Worm (Caenorhabditis elegans) whole organism, L2 larva: ENCODE measurements around the gene Y55F3AM.13.
"Not testable (repeated sequence)": the region's sequence is repeated elsewhere in the genome, so short reads cannot be mapped to it uniquely, and the experiment has no call there.

Experiments used
- C34F6.9 ChIP-seq: fragments of 150-350 bp; optimal IDR thresholded peaks from 2 replicates; lab custom pipeline; 2014; ENCODE audit warnings: missing biosample characterization, missing genetic modification characterization
- F13H6.1 ChIP-seq: sonication (generic microtip); optimal IDR thresholded peaks from 2 replicates; lab custom pipeline; 2016; ENCODE audit warnings: missing genetic modification characterization, missing compliant biosample characterization
- R02D3.7 ChIP-seq: fragments of 150-350 bp; optimal IDR thresholded peaks from 2 replicates; lab custom pipeline; 2014; ENCODE audit warnings: missing biosample characterization, missing genetic modification characterization
- Y55F3AM.14 ChIP-seq: fragments of 200-800 bp; sonication (Bioruptor generic); optimal IDR thresholded peaks from 2 replicates; lab custom pipeline; 2018; ENCODE audit warnings: mild to moderate bottlenecking, missing genetic modification characterization, missing compliant biosample characterization
- ZK546.5 ChIP-seq: sonication (generic microtip); optimal IDR thresholded peaks from 2 replicates; lab custom pipeline; 2017; ENCODE audit warnings: missing biosample characterization, missing genetic modification characterization
- alr-1 ChIP-seq: fragments of 150-350 bp; optimal IDR thresholded peaks from 2 replicates; lab custom pipeline; 2014; ENCODE audit warnings: missing biosample characterization, missing genetic modification characterization
- aly-2 ChIP-seq: fragments of 150-350 bp; optimal IDR thresholded peaks from 2 replicates; lab custom pipeline; 2014; ENCODE audit warnings: missing biosample characterization, missing genetic modification characterization
- ama-1 ChIP-seq: fragments of 150-350 bp; optimal IDR thresholded peaks from 2 replicates; lab custom pipeline; 2018; ENCODE audit warnings: inconsistent platforms
- blmp-1 ChIP-seq: sonication (generic microtip); optimal IDR thresholded peaks from 2 replicates; lab custom pipeline; 2017; ENCODE audit warnings: missing genetic modification characterization, mild to moderate bottlenecking, missing compliant biosample characterization, antibody characterized with exemption, moderate library complexity; ENCODE audit not compliant: insufficient read depth
- ceh-16 ChIP-seq: fragments of 150-350 bp; optimal IDR thresholded peaks from 2 replicates; lab custom pipeline; 2014; ENCODE audit warnings: missing biosample characterization, missing genetic modification characterization
- ceh-82 ChIP-seq: fragments of 150-350 bp; optimal IDR thresholded peaks from 2 replicates; lab custom pipeline; 2014; ENCODE audit warnings: missing biosample characterization, missing genetic modification characterization
- dmd-4 ChIP-seq: sonication (generic microtip); optimal IDR thresholded peaks from 2 replicates; lab custom pipeline; 2017; ENCODE audit warnings: missing biosample characterization, missing genetic modification characterization
- elt-1 ChIP-seq: fragments of 150-350 bp; optimal IDR thresholded peaks from 2 replicates; lab custom pipeline; 2014; ENCODE audit warnings: missing biosample characterization, missing genetic modification characterization
- gmeb-1 ChIP-seq: fragments of 150-350 bp; optimal IDR thresholded peaks from 2 replicates; lab custom pipeline; 2014; ENCODE audit warnings: missing biosample characterization, missing genetic modification characterization
- lin-11 ChIP-seq: fragments of 150-350 bp; sonication (generic microtip); optimal IDR thresholded peaks from 2 replicates; lab custom pipeline; 2014; ENCODE audit warnings: missing biosample characterization, missing genetic modification characterization, inconsistent platforms, mixed read lengths
- lin-39 ChIP-seq: fragments of 150-350 bp; optimal IDR thresholded peaks from 2 replicates; lab custom pipeline; 2014; ENCODE audit warnings: missing biosample characterization, missing genetic modification reagents, missing genetic modification characterization
- lsy-2 ChIP-seq, 2 experiments: fragments of 150-350 bp in 1 of 2; sonication (generic microtip) in 1 of 2; optimal IDR thresholded peaks; 2 replicates each; lab custom pipeline; 2014 to 2017; ENCODE audit warnings: missing biosample characterization in 2 of 2, missing genetic modification characterization in 2 of 2
- mbf-1 ChIP-seq: sonication (generic microtip); optimal IDR thresholded peaks from 2 replicates; lab custom pipeline; 2017; ENCODE audit warnings: missing biosample characterization, missing genetic modification characterization
- nhr-11 ChIP-seq: fragments of 150-350 bp; optimal IDR thresholded peaks from 2 replicates; lab custom pipeline; 2014; ENCODE audit warnings: missing biosample characterization, missing genetic modification characterization
- nhr-12 ChIP-seq: fragments of 150-350 bp; optimal IDR thresholded peaks from 2 replicates; lab custom pipeline; 2014; ENCODE audit warnings: missing biosample characterization, missing genetic modification characterization
- nhr-129 ChIP-seq: fragments of 150-350 bp; optimal IDR thresholded peaks from 2 replicates; lab custom pipeline; 2014; ENCODE audit warnings: missing biosample characterization, missing genetic modification characterization
- nhr-21 ChIP-seq: fragments of 150-350 bp; optimal IDR thresholded peaks from 2 replicates; lab custom pipeline; 2014; ENCODE audit warnings: missing biosample characterization, missing genetic modification characterization
- nhr-23 ChIP-seq: fragments of 150-350 bp; optimal IDR thresholded peaks from 2 replicates; lab custom pipeline; 2014; ENCODE audit warnings: missing biosample characterization, missing genetic modification reagents, missing genetic modification characterization
- nhr-237 ChIP-seq: fragments of 150-350 bp; optimal IDR thresholded peaks from 2 replicates; lab custom pipeline; 2014; ENCODE audit warnings: missing biosample characterization, missing genetic modification characterization
- nhr-6 ChIP-seq: fragments of 150-350 bp; optimal IDR thresholded peaks from 2 replicates; lab custom pipeline; 2014; ENCODE audit warnings: missing biosample characterization, missing genetic modification characterization
- nhr-77 ChIP-seq: fragments of 150-350 bp; optimal IDR thresholded peaks from 2 replicates; lab custom pipeline; 2014; ENCODE audit warnings: missing biosample characterization, missing genetic modification characterization
- peb-1 ChIP-seq: fragments of 150-350 bp; optimal IDR thresholded peaks from 2 replicates; lab custom pipeline; 2014; ENCODE audit warnings: missing biosample characterization, missing genetic modification characterization
- sem-4 ChIP-seq: fragments of 150-350 bp; optimal IDR thresholded peaks from 2 replicates; lab custom pipeline; 2014; ENCODE audit warnings: missing biosample characterization, missing genetic modification reagents, missing genetic modification characterization
- skn-1 ChIP-seq: sonication (generic microtip); optimal IDR thresholded peaks from 2 replicates; lab custom pipeline; 2017; ENCODE audit warnings: missing biosample characterization, missing genetic modification characterization
- sma-9 ChIP-seq, 2 experiments: fragments of 150-350 bp in 1 of 2; sonication (generic microtip) in 1 of 2; optimal IDR thresholded peaks; 2 replicates each; lab custom pipeline; 2014 to 2016; ENCODE audit warnings: missing genetic modification characterization in 2 of 2, mild to moderate bottlenecking in 1 of 2, missing biosample characterization in 1 of 2, missing compliant biosample characterization in 1 of 2, missing genetic modification reagents in 1 of 2, moderate library complexity in 1 of 2
- snpc-4 ChIP-seq: fragments of 150-350 bp; optimal IDR thresholded peaks from 2 replicates; lab custom pipeline; 2014; ENCODE audit warnings: missing biosample characterization, missing genetic modification characterization
- unc-39 ChIP-seq: fragments of 150-350 bp; optimal IDR thresholded peaks from 2 replicates; lab custom pipeline; 2014; ENCODE audit warnings: missing biosample characterization, missing genetic modification characterization
- unc-55 ChIP-seq: fragments of 150-350 bp; sonication (generic microtip); optimal IDR thresholded peaks from 3 replicates; lab custom pipeline; 2014; ENCODE audit warnings: missing biosample characterization, missing genetic modification reagents, missing genetic modification characterization
- unc-62 ChIP-seq: fragments of 150-350 bp; optimal IDR thresholded peaks from 2 replicates; lab custom pipeline; 2014; ENCODE audit warnings: missing biosample characterization, missing genetic modification reagents, missing genetic modification characterization
- ztf-1 ChIP-seq: fragments of 200-800 bp; sonication (Bioruptor generic); conservative IDR thresholded peaks from 2 replicates; pipeline ENCODE4 v1.3.6; 2022; ENCODE audit warnings: missing genetic modification characterization, missing compliant biosample characterization
- ztf-11 ChIP-seq: sonication (generic microtip); optimal IDR thresholded peaks from 2 replicates; lab custom pipeline; 2017; ENCODE audit warnings: missing biosample characterization, missing genetic modification characterization

Gene Y55F3AM.13

DNA sequence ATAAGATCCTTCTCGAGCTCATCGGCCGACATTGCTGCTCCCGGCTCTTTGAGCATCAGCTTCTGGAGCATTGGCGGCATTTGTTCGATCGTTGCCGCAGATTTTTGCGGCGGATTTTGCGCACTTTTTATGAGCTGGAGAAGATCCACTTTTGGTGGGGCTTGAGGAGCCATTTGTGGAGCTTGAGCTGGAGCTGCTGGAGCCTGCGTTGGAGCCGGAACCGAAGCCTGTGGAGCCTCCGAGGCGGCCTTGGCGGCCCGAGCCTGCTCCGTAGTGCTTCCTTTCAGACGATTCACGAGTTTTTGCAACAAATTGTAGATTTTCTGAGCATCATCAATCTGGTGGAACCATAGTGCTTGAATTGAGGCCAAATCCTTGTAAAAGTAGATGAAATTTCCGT lies 2.1 kb downstream of the Y55F3AM.13 start:
- no peak for TF ChIP-seq ama-1 (lab: Kevin White, UChicago)
- TF ChIP-seq snpc-4, result no peak
- no peak for TF ChIP-seq ZK546.5 (tag; lab: Kevin White, UChicago)
- TF ChIP-seq mbf-1, result no peak
- TF ChIP-seq nhr-12, result no peak
- TF ChIP-seq lsy-2 (tag; optimal IDR thresholded peaks at IDR 0.05; lab: Kevin White, UChicago), result no peak
- no peak for TF ChIP-seq gmeb-1 (tag; lab: Kevin White, UChicago)
- no peak for TF ChIP-seq sem-4

DNA sequence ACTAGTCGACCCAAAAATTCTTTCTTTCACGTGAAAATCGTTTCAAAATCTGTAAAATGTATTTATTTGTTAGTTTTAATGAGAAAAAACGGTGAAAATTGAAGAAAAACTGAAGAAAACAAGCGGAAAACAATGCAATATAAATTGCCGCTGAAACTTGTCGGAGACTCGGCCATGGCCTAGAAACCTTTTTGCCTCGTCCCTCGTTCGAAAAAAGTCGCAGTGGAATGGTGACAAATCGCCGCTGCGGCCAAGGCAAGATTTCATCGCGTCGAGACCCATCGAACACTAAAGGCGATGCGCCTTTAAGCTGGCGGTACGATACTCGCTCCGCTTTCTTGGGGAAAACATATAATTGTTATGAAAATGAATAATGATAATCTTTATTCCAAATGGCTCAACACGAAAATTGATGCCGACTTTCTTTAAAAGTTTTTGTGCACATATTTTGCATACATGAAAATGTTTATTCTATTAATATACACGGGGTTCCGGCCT lies 4.4 kb downstream of the Y55F3AM.13 start, which contains the start of gene Y55F3AM.21:
Y55F3AM.21 (minus strand) TSS at position 51 of the 498 bp plus-strand sequence.
- not testable (repeated sequence) for TF ChIP-seq R02D3.7 (tag; lab: Kevin White, UChicago); C34F6.9 (tag; lab: Kevin White, UChicago); Y55F3AM.14 (GFP tag; lab: Kevin White, UChicago)

DNA sequence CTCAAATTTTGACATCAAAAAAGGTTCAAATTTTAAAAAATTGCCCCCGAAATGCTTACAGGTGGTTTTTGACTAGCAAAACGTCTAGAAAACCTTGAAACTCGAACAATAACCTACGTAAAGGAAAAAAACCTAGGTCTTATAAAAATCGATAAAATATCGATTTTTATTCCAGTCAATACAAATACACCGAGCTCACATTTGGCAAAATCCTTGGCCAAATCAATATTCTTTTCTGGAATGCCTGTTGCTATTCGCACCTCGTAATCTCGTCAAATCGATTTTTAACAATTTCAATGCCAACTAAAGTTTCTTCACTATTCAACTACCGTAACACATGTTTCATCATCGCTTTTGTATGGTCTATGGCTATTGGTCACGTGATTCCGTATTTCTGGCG lies 9.1 kb downstream of the Y55F3AM.13 start:
- no peak for TF ChIP-seq lin-39 (tag; lab: Kevin White, UChicago)
- no peak for TF ChIP-seq skn-1 (tag; lab: Kevin White, UChicago)
- no peak for TF ChIP-seq ceh-82
- no peak for TF ChIP-seq ama-1 (lab: Kevin White, UChicago)
- no peak for TF ChIP-seq nhr-23 (tag; lab: Kevin White, UChicago)
- no peak for TF ChIP-seq sma-9 (GFP tag; optimal IDR thresholded peaks at IDR 0.05; lab: Kevin White, UChicago)
- TF ChIP-seq sma-9 (tag; optimal IDR thresholded peaks at IDR 0.05; lab: Kevin White, UChicago), result no peak
- TF ChIP-seq ztf-1 (GFP tag; lab: Robert Waterston, UW), result no peak
- TF ChIP-seq F13H6.1 (tag; lab: Kevin White, UChicago), result no peak
- TF ChIP-seq ceh-16 (tag; lab: Kevin White, UChicago), result no peak
- TF ChIP-seq dmd-4 (tag; lab: Kevin White, UChicago), result no peak
- no peak for TF ChIP-seq nhr-237 (tag; lab: Kevin White, UChicago)

DNA sequence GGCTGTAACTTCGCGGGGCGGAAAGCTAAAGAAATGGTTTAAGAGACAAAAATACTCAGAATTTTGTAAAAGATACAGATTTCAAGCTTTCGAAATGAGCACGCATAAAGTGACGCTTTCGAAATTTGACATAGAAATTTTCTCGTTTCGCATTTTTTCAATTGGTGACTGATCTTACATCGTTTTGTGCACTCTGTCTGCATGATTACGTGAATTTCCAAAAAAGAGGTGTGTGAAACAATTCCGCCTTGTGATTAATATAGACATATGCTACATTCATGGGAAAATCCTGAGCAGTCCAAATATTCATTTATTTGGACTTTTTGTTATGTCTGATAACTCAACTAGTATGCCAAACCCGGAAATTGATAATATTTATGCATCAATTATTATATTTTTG lies 10.4 kb downstream of the Y55F3AM.13 start, which contains the start of gene srx-12:
srx-12 (plus strand) TSS at position 301 of the 400 bp plus-strand sequence.
- no peak for TF ChIP-seq nhr-11 (tag; lab: Kevin White, UChicago)
- TF ChIP-seq aly-2 (tag; lab: Kevin White, UChicago), result no peak
- TF ChIP-seq nhr-129, result no peak

DNA sequence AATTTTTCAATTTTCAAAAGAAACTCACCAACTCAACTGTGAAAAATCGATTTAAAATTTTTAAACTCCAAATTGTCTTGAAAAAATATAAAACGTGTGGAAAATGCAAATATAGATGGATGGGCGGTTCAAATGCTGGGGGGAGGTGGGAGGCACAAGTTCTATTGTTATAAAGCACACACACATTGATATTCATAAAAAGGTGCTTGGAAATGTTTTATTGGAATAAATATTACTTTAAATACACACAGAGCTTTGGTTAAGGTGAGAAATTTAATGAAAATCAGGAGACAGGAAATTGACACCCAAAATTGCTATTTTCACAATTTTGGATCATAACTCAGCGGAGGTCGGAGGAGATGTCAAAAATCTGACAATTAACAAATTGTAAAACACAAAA lies 11.8 kb downstream of the Y55F3AM.13 start, which contains the start of gene Y55F3AM.11:
Y55F3AM.11 (minus strand) TSS at position 101 of the 400 bp plus-strand sequence.
- TF ChIP-seq gmeb-1 (tag; lab: Kevin White, UChicago), result no peak
- no peak for TF ChIP-seq ZK546.5 (tag; lab: Kevin White, UChicago)
- TF ChIP-seq C34F6.9 (tag; lab: Kevin White, UChicago), result no peak
- no peak for TF ChIP-seq nhr-77 (tag; lab: Kevin White, UChicago)
- no peak for TF ChIP-seq lin-11 (tag; lab: Kevin White, UChicago)
- TF ChIP-seq ztf-11 (tag; lab: Kevin White, UChicago), result no peak
- no peak for TF ChIP-seq unc-55 (GFP tag; lab: Kevin White, UChicago)
- no peak for TF ChIP-seq peb-1 (tag; lab: Kevin White, UChicago)
- TF ChIP-seq ceh-82, result no peak
- no peak for TF ChIP-seq unc-39 (tag; lab: Kevin White, UChicago)
- TF ChIP-seq snpc-4, result no peak
- no peak for TF ChIP-seq sem-4

DNA sequence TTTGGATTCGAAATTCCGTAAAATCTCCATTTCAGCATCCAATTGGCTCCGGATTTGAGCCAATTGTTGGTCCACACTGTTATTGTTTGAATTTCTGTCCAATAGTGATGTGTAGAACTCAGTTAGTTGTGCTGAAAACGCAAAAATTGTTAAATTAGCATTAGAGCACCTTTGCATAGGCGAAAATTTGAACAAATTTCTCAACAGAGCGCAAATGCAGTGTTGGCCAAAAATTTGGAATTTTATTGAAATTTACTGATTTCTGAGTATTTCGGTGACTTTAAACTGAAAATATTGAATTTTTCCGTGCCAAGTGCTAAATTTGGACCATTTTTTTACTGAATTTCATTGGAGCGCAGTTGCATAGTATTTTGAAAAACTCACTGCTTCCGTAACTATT lies 15.6 kb downstream of the Y55F3AM.13 start:
- no peak for TF ChIP-seq snpc-4
- TF ChIP-seq sma-9 (GFP tag; optimal IDR thresholded peaks at IDR 0.05; lab: Kevin White, UChicago), result no peak
- TF ChIP-seq sma-9 (tag; optimal IDR thresholded peaks at IDR 0.05; lab: Kevin White, UChicago), result no peak
- TF ChIP-seq gmeb-1 (tag; lab: Kevin White, UChicago), result no peak

DNA sequence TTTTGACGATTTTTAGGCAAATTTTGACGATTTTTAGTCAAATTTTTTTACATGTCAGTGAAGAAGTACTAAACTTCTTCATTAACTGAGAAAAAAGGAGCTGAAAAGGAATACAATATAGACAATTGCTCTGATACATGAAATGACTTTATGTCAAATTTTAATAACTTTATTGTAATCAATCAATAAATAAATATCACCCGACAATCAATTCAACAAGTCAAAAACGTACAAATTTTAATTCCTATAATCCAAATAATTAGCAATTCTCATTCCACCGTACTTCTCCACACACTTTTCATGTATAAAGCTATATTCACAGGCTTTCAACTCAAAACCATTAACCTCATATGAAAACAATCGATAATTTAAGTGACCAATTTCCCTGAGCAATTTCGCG lies 17.6 kb downstream of the Y55F3AM.13 start:
- TF ChIP-seq dmd-4 (tag; lab: Kevin White, UChicago) (no peak), nhr-6 (no peak), gmeb-1 (tag; lab: Kevin White, UChicago) (no peak), nhr-237 (tag; lab: Kevin White, UChicago) (no peak), ztf-1 (GFP tag; lab: Robert Waterston, UW) (no peak), nhr-129 (no peak), aly-2 (tag; lab: Kevin White, UChicago) (no peak), ceh-16 (tag; lab: Kevin White, UChicago) (no peak), alr-1 (no peak), sem-4 (no peak), blmp-1 (tag; lab: Kevin White, UChicago) (no peak), nhr-11 (tag; lab: Kevin White, UChicago) (no peak), nhr-21 (tag; lab: Kevin White, UChicago) (no peak), C34F6.9 (tag; lab: Kevin White, UChicago) (no peak), elt-1 (no peak), unc-62 (no peak)
